Fruit fly (Drosophila melanogaster) whole organism, wandering third instar larva: ENCODE data around the gene CG45487.

ENCODE experiments used
- Abd-B ChIP-seq: fragments of >200 bp; optimal IDR thresholded peaks from 2 replicates; lab custom pipeline; 2017; ENCODE audit warnings: missing biosample characterization, missing genetic modification characterization
- CG32264 ChIP-seq: fragments of 200-800 bp; sonication (Bioruptor generic); optimal IDR thresholded peaks from 2 replicates; lab custom pipeline; 2016; ENCODE audit warnings: missing biosample characterization, missing genetic modification characterization
- CG9705 ChIP-seq: fragments of 200-800 bp; sonication (Bioruptor generic); optimal IDR thresholded peaks from 2 replicates; lab custom pipeline; 2018; ENCODE audit warnings: missing biosample characterization, mild to moderate bottlenecking, missing genetic modification characterization
- CrebA ChIP-seq: fragments of 200-800 bp; sonication (Bioruptor generic); optimal IDR thresholded peaks from 2 replicates; lab custom pipeline; 2016; ENCODE audit warnings: missing biosample characterization, mild to moderate bottlenecking, missing genetic modification characterization, borderline replicate concordance
- Dfd ChIP-seq: fragments of >200 bp; optimal IDR thresholded peaks from 2 replicates; lab custom pipeline; 2017; ENCODE audit warnings: missing biosample characterization, missing genetic modification characterization
- Dif ChIP-seq: fragments of 200-275, 200-300 bp; sonication (Bioruptor generic); optimal IDR thresholded peaks from 2 replicates; lab custom pipeline; 2018; ENCODE audit warnings: missing biosample characterization, missing genetic modification characterization; ENCODE audit not compliant: partially characterized antibody
- GATAd ChIP-seq: sonication (Bioruptor generic); optimal IDR thresholded peaks from 2 replicates; lab custom pipeline; 2016; ENCODE audit warnings: missing biosample characterization, missing genetic modification characterization
- HLH106 ChIP-seq: fragments of 200-800 bp; optimal IDR thresholded peaks from 3 replicates; lab custom pipeline; 2019; ENCODE audit warnings: missing biosample characterization, mild to moderate bottlenecking, missing genetic modification characterization, moderate library complexity
- Hnf4 ChIP-seq: fragments of 200-800 bp; sonication (Bioruptor generic); optimal IDR thresholded peaks from 2 replicates; lab custom pipeline; 2016; ENCODE audit warnings: missing biosample characterization, mild to moderate bottlenecking, missing genetic modification characterization
- Hr78 ChIP-seq: fragments of >200 bp; optimal IDR thresholded peaks from 2 replicates; lab custom pipeline; 2017; ENCODE audit warnings: missing biosample characterization, missing genetic modification characterization
- Hr83 ChIP-seq: fragments of 200-300 bp; sonication (Bioruptor generic); optimal IDR thresholded peaks from 2 replicates; lab custom pipeline; 2016; ENCODE audit warnings: missing biosample characterization, mild to moderate bottlenecking, missing genetic modification characterization, moderate library complexity; ENCODE audit not compliant: poor library complexity, severe bottlenecking
- Jra ChIP-seq: sonication (Bioruptor generic); optimal IDR thresholded peaks from 2 replicates; lab custom pipeline; 2016; ENCODE audit warnings: missing biosample characterization, missing genetic modification characterization
- Mio ChIP-seq: sonication (Bioruptor generic); optimal IDR thresholded peaks from 2 replicates; lab custom pipeline; 2016; ENCODE audit warnings: missing biosample characterization, missing genetic modification characterization
- Myc ChIP-seq: fragments of >200 bp; optimal IDR thresholded peaks from 2 replicates; lab custom pipeline; 2017
- N ChIP-seq: fragments of >200 bp; optimal IDR thresholded peaks from 2 replicates; lab custom pipeline; 2018; ENCODE audit warnings: missing biosample characterization, missing external identifiers, missing genetic modification characterization
- OdsH ChIP-seq: fragments of 200-800 bp; sonication (Bioruptor generic); optimal IDR thresholded peaks from 2 replicates; lab custom pipeline; 2016; ENCODE audit warnings: missing biosample characterization, mild to moderate bottlenecking, missing genetic modification characterization
- Rel ChIP-seq, 2 experiments: fragments of 200-800 bp; sonication (Bioruptor generic) in 1 of 2; optimal IDR thresholded peaks; 2 replicates in 1 of 2; 3 replicates in 1 of 2; lab custom pipeline; 2016 to 2019; ENCODE audit warnings: mild to moderate bottlenecking in 2 of 2, missing biosample characterization in 2 of 2, missing genetic modification characterization in 2 of 2, moderate library complexity in 1 of 2
- Sp1 ChIP-seq: fragments of 200-800 bp; sonication (Bioruptor generic); optimal IDR thresholded peaks from 3 replicates; lab custom pipeline; 2019; ENCODE audit warnings: missing biosample characterization, mild to moderate bottlenecking, missing genetic modification characterization, moderate library complexity
- Vsx2 ChIP-seq: fragments of 200-300, 225-300 bp; sonication (Bioruptor generic); optimal IDR thresholded peaks from 2 replicates; lab custom pipeline; 2018; ENCODE audit warnings: missing biosample characterization, missing genetic modification characterization; ENCODE audit not compliant: partially characterized antibody
- br ChIP-seq: fragments of 200-800 bp; sonication (Bioruptor generic); optimal IDR thresholded peaks from 2 replicates; lab custom pipeline; 2016; ENCODE audit warnings: missing biosample characterization, missing genetic modification characterization
- brk ChIP-seq: fragments of 200-800 bp; sonication (Bioruptor generic); optimal IDR thresholded peaks from 2 replicates; lab custom pipeline; 2016; ENCODE audit warnings: missing biosample characterization, mild to moderate bottlenecking, missing genetic modification characterization
- dl ChIP-seq, 2 experiments: fragments of 175-275, 200-275 bp in 1 of 2; fragments of 200-275 bp in 1 of 2; sonication (Bioruptor generic); optimal IDR thresholded peaks; lab custom pipeline; 2018; ENCODE audit warnings: mild to moderate bottlenecking in 2 of 2, missing biosample characterization in 2 of 2, missing genetic modification characterization in 2 of 2, moderate library complexity in 2 of 2; ENCODE audit not compliant: partially characterized antibody in 2 of 2, insufficient read depth in 1 of 2
- dmrt93B ChIP-seq: fragments of 200-800 bp; sonication (Bioruptor generic); optimal IDR thresholded peaks from 2 replicates; lab custom pipeline; 2018; ENCODE audit warnings: missing biosample characterization, mild to moderate bottlenecking, missing genetic modification characterization
- dsf ChIP-seq: sonication (Bioruptor generic); optimal IDR thresholded peaks from 2 replicates; lab custom pipeline; 2016; ENCODE audit warnings: missing biosample characterization, missing genetic modification characterization, borderline replicate concordance
- ey ChIP-seq: fragments of 200-800 bp; sonication (Bioruptor generic); optimal IDR thresholded peaks from 2 replicates; lab custom pipeline; 2016; ENCODE audit warnings: missing biosample characterization, missing genetic modification characterization
- foxo ChIP-seq, 2 experiments: fragments of 200-800 bp; sonication (Bioruptor generic); optimal IDR thresholded peaks; 2 replicates in 1 of 2; 3 replicates in 1 of 2; lab custom pipeline; 2016 to 2017; ENCODE audit warnings: missing biosample characterization in 2 of 2, missing genetic modification characterization in 2 of 2
- fru ChIP-seq: fragments of 200-800 bp; sonication (Bioruptor generic); optimal IDR thresholded peaks from 3 replicates; lab custom pipeline; 2016; ENCODE audit warnings: missing biosample characterization, mild to moderate bottlenecking, missing genetic modification characterization
- h ChIP-seq: fragments of 200-800 bp; sonication (Bioruptor generic); optimal IDR thresholded peaks from 3 replicates; lab custom pipeline; 2016; ENCODE audit warnings: missing biosample characterization, mild to moderate bottlenecking, missing genetic modification characterization
- jim ChIP-seq: fragments of 175-275, 200-325 bp; sonication (Bioruptor generic); optimal IDR thresholded peaks from 2 replicates; lab custom pipeline; 2016; ENCODE audit warnings: missing biosample characterization, mild to moderate bottlenecking, missing genetic modification characterization
- lola ChIP-seq: fragments of >200 bp; optimal IDR thresholded peaks from 2 replicates; lab custom pipeline; 2017; ENCODE audit warnings: missing biosample characterization, missing genetic modification characterization
- pan ChIP-seq: fragments of >200 bp; optimal IDR thresholded peaks from 2 replicates; lab custom pipeline; 2017
- psq ChIP-seq: fragments of 200-800 bp; sonication (Bioruptor generic); optimal IDR thresholded peaks from 3 replicates; lab custom pipeline; 2017; ENCODE audit warnings: missing biosample characterization, mild to moderate bottlenecking, missing genetic modification characterization, moderate library complexity
- rgr ChIP-seq: fragments of 200-800 bp; sonication (Bioruptor generic); optimal IDR thresholded peaks from 3 replicates; lab custom pipeline; 2016; ENCODE audit warnings: missing biosample characterization, mild to moderate bottlenecking, missing genetic modification characterization
- sage ChIP-seq: fragments of 200-800 bp; sonication (Bioruptor generic); optimal IDR thresholded peaks from 2 replicates; lab custom pipeline; 2016; ENCODE audit warnings: missing biosample characterization, mild to moderate bottlenecking, missing genetic modification characterization
- sv ChIP-seq: fragments of 200-800 bp; sonication (Bioruptor generic); optimal IDR thresholded peaks from 3 replicates; lab custom pipeline; 2016; ENCODE audit warnings: missing biosample characterization, missing genetic modification characterization
- tai ChIP-seq: sonication (Bioruptor generic); optimal IDR thresholded peaks from 2 replicates; lab custom pipeline; 2016; ENCODE audit warnings: missing biosample characterization, missing genetic modification characterization
- usp ChIP-seq: fragments of >200 bp; optimal IDR thresholded peaks from 2 replicates; lab custom pipeline; 2017; ENCODE audit warnings: missing biosample characterization, missing genetic modification characterization
- woc ChIP-seq: sonication (Bioruptor generic); optimal IDR thresholded peaks from 2 replicates; lab custom pipeline; 2016; ENCODE audit warnings: missing biosample characterization, mild to moderate bottlenecking, missing genetic modification characterization

CG45487 gene

DNA sequence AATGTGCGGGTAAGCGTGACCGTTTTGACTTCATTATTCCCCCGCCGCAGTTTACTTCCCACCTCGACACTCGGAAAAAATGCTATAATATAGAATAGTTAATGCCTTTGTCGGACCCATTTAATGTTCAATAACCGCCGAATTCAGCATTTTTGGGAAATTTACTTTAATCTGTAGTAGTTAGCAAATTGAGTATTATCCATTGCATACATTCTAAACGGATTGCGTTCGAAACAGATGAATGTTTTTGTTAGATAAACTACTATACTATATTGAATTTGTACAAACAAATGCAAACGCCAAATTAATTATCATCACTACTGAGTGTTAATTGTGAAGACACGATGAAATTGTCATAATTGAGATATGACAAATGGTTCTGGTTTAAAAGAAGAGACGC is 30.9 kb downstream of the CG45487 start:
- TF ChIP-seq foxo (GFP tag; optimal IDR thresholded peaks at IDR 0.05; lab: Kevin White, UChicago): peak in 1 of 2 experiments; percentile 15
- TF ChIP-seq GATAd (GFP tag; lab: Kevin White, UChicago): no peak

dm6 chrX:19878342-19879204 is 36.5 kb downstream of the CG45487 start:
- no peak for TF ChIP-seq sage (GFP tag; lab: Kevin White, UChicago)
- TF ChIP-seq GATAd (GFP tag; lab: Kevin White, UChicago): no peak
- TF ChIP-seq rgr: peak; percentile 25
- no peak for TF ChIP-seq Jra (GFP tag; lab: Kevin White, UChicago)
- peak; percentile 13 for TF ChIP-seq brk (GFP tag; lab: Kevin White, UChicago)
- peak; percentile 62 for TF ChIP-seq OdsH
- TF ChIP-seq dsf (GFP tag; lab: Kevin White, UChicago): no peak
- peak; percentile 12 for TF ChIP-seq br (GFP tag; lab: Kevin White, UChicago)
- peak; percentile 23 for TF ChIP-seq Dif (GFP tag; lab: Kevin White, UChicago)
- TF ChIP-seq CG32264 (GFP tag; lab: Kevin White, UChicago): no peak
- peak in 1 of 2 experiments; percentile 50 for TF ChIP-seq foxo (GFP tag; optimal IDR thresholded peaks at IDR 0.05; lab: Kevin White, UChicago)
- TF ChIP-seq Mio (GFP tag; lab: Kevin White, UChicago): no peak
- TF ChIP-seq psq (GFP tag; lab: Kevin White, UChicago): peak; percentile 49
- TF ChIP-seq woc: peak; percentile 27
- no peak for TF ChIP-seq dmrt93B (GFP tag; lab: Kevin White, UChicago)
- TF ChIP-seq pan: no peak
- no peak for TF ChIP-seq CG9705 (GFP tag; lab: Kevin White, UChicago)
- TF ChIP-seq Hnf4 (GFP tag; lab: Kevin White, UChicago): peak; percentile 11
- no peak for TF ChIP-seq N
- no peak for TF ChIP-seq Dfd (GFP tag; lab: Kevin White, UChicago)
- TF ChIP-seq Hr83 (GFP tag; lab: Kevin White, UChicago): no peak
- peak; percentile 67 for TF ChIP-seq fru (GFP tag; lab: Kevin White, UChicago)
- no peak for TF ChIP-seq tai (GFP tag; lab: Kevin White, UChicago)
- TF ChIP-seq Hr78 (GFP tag; lab: Kevin White, UChicago): no peak
- TF ChIP-seq ey (GFP tag; lab: Kevin White, UChicago): peak; percentile 42
- TF ChIP-seq jim (GFP tag; lab: Kevin White, UChicago): no peak
- no peak for TF ChIP-seq lola (GFP tag; lab: Kevin White, UChicago)
- TF ChIP-seq CrebA (GFP tag; lab: Kevin White, UChicago): no peak
- TF ChIP-seq usp: no peak
- TF ChIP-seq h (GFP tag; lab: Kevin White, UChicago): peak; percentile 38
- TF ChIP-seq Sp1 (GFP tag; lab: Kevin White, UChicago): peak; percentile 12
- TF ChIP-seq Rel (GFP tag; optimal IDR thresholded peaks at IDR 0.05; lab: Kevin White, UChicago): no peak
- TF ChIP-seq Rel (tag; optimal IDR thresholded peaks at IDR 0.05; lab: Kevin White, UChicago): peak; percentile 94
- TF ChIP-seq HLH106: peak; percentile 6
- no peak for TF ChIP-seq Abd-B
- TF ChIP-seq sv (GFP tag; lab: Kevin White, UChicago): no peak
- TF ChIP-seq dl (GFP tag; optimal IDR thresholded peaks at IDR 0.05; lab: Kevin White, UChicago; ENCODE audit: insufficient read depth in 1 of 2, partially characterized antibody in 2 of 2): no peak
- TF ChIP-seq Vsx2 (GFP tag; lab: Kevin White, UChicago): no peak
- no peak for TF ChIP-seq Myc (lab: Kevin White, UChicago)
